Worm (Caenorhabditis elegans): ENCODE measurements around the gene F27E5.9.

Gene F27E5.9

ce11 chrII:10121725-10122124, 13.0 kb upstream of the F27E5.9 start, which contains the start of gene lov-1:
lov-1 (minus strand) TSS chrII:10121825.
- no peak for TF ChIP-seq grh-1 (GFP tag; IDR thresholded peaks at IDR 0.05)
- TF ChIP-seq fkh-4 (tag; optimal IDR thresholded peaks at IDR 0.05; ENCODE audit: borderline replicate concordance): no peak
- TF ChIP-seq sup-37 (GFP tag; optimal IDR thresholded peaks at IDR 0.05): no peak
- no peak for TF ChIP-seq ceh-8 (GFP tag; optimal IDR thresholded peaks at IDR 0.05)
- no peak for TF ChIP-seq ceh-90 (tag; optimal IDR thresholded peaks at IDR 0.05)
- no peak for TF ChIP-seq lin-13 (GFP tag; optimal IDR thresholded peaks at IDR 0.05)
- TF ChIP-seq hlh-4 (tag; optimal IDR thresholded peaks at IDR 0.05): no peak
- no peak for TF ChIP-seq dsc-1 (tag; optimal IDR thresholded peaks at IDR 0.05)
- no peak for TF ChIP-seq unc-98 (GFP tag; IDR thresholded peaks at IDR 0.05)
- no peak for TF ChIP-seq elt-2 (tag; optimal IDR thresholded peaks at IDR 0.05)
- TF ChIP-seq nhr-77 (tag; optimal IDR thresholded peaks at IDR 0.05): no peak
- no peak for TF ChIP-seq nhr-11 (tag; optimal IDR thresholded peaks at IDR 0.05)

ce11 chrII:10122465-10122864, 12.3 kb upstream of the F27E5.9 start, which contains the start of gene F27E5.7:
F27E5.7 (plus strand) TSS chrII:10122765.
- TF ChIP-seq sptf-1 (tag; optimal IDR thresholded peaks at IDR 0.05) (no peak), snpc-4 (tag; optimal IDR thresholded peaks at IDR 0.05) (no peak), dpl-1 (GFP tag; optimal IDR thresholded peaks at IDR 0.05) (no peak), zip-4 (GFP tag; optimal IDR thresholded peaks at IDR 0.05) (no peak), egl-13 (tag; optimal IDR thresholded peaks at IDR 0.05) (no peak), unc-98 (GFP tag; IDR thresholded peaks at IDR 0.05) (no peak), rnt-1 (tag; optimal IDR thresholded peaks at IDR 0.05) (no peak), irx-1 (tag; optimal IDR thresholded peaks at IDR 0.05) (no peak), egl-27 (tag; optimal IDR thresholded peaks at IDR 0.05) (no peak)

ce11 chrII:10127389-10127788, 7.4 kb upstream of the F27E5.9 start, which contains the start of gene F27E5.8:
F27E5.8 (minus strand) TSS chrII:10127489.
- TF ChIP-seq ceh-82 (tag; optimal IDR thresholded peaks at IDR 0.05): no peak
- TF ChIP-seq lsy-2 (tag; optimal IDR thresholded peaks at IDR 0.05): no peak
- TF ChIP-seq lin-13 (GFP tag; optimal IDR thresholded peaks at IDR 0.05): no peak

ce11 chrII:10131760-10132159, 3.0 kb upstream of the F27E5.9 start, which contains the start of gene F27E5.5:
F27E5.5 (minus strand) TSS chrII:10131860.
- TF ChIP-seq snu-23 (GFP tag; optimal IDR thresholded peaks at IDR 0.05): no peak

- TF ChIP-seq lin-13 (GFP tag; optimal IDR thresholded peaks at IDR 0.05) (no peak), fkh-8 (tag; optimal IDR thresholded peaks at IDR 0.05) (peak; percentile 53), dpl-1 (GFP tag; optimal IDR thresholded peaks at IDR 0.05) (no peak), efl-1 (optimal IDR thresholded peaks at IDR 0.05) (no peak), efl-1 (GFP tag; optimal IDR thresholded peaks at IDR 0.05 in 1 of 2) (peak in 1 of 2 experiments; percentile 18), hlh-4 (tag; optimal IDR thresholded peaks at IDR 0.05) (peak; percentile 82), isw-1 (GFP tag; IDR thresholded peaks at IDR 0.05) (no peak)
Measured at ce11 chrII:10132818-10133217, 1.9 kb upstream of the F27E5.9 start.

ce11 chrII:10136771-10137170, 2.0 kb downstream of the F27E5.9 start:
- TF ChIP-seq lin-35 (GFP tag; optimal IDR thresholded peaks at IDR 0.05) (no peak), elt-3 (tag; optimal IDR thresholded peaks at IDR 0.05) (no peak), mep-1 (tag; optimal IDR thresholded peaks at IDR 0.05) (no peak), nhr-28 (tag; optimal IDR thresholded peaks at IDR 0.05) (no peak), nhr-71 (tag; optimal IDR thresholded peaks at IDR 0.05) (no peak), nhr-47 (tag; optimal IDR thresholded peaks at IDR 0.05) (no peak), vab-15 (tag; optimal IDR thresholded peaks at IDR 0.05) (no peak), nhr-12 (tag; optimal IDR thresholded peaks at IDR 0.05) (no peak), irx-1 (tag; optimal IDR thresholded peaks at IDR 0.05) (no peak), zag-1 (tag; optimal IDR thresholded peaks at IDR 0.05) (no peak), nhr-90 (tag; optimal IDR thresholded peaks at IDR 0.05; ENCODE audit: poor library complexity) (no peak), sox-4 (tag; optimal IDR thresholded peaks at IDR 0.05) (no peak), lin-14 (GFP tag; optimal IDR thresholded peaks at IDR 0.05) (no peak), sptf-1 (tag; optimal IDR thresholded peaks at IDR 0.05) (no peak), aha-1 (tag; optimal IDR thresholded peaks at IDR 0.05) (no peak), nhr-85 (tag) (no peak), unc-86 (tag; optimal IDR thresholded peaks at IDR 0.05) (no peak), zip-4 (GFP tag; optimal IDR thresholded peaks at IDR 0.05) (no peak)
